Worm (Caenorhabditis elegans) whole organism, L4/young adult: ENCODE measurements around the gene ndub-11.

Source experiments
- W03F9.2 ChIP-seq: fragments of 150-350 bp; optimal IDR thresholded peaks from 2 replicates; lab custom pipeline; 2014; ENCODE audit warnings: missing biosample characterization, missing genetic modification characterization
- dao-5 ChIP-seq: sonication (generic microtip); optimal IDR thresholded peaks from 2 replicates; lab custom pipeline; 2016; ENCODE audit warnings: missing genotype, missing genetic modification characterization, moderate library complexity, missing compliant biosample characterization
- him-1 ChIP-seq: sonication (generic microtip); optimal IDR thresholded peaks from 2 replicates; lab custom pipeline; 2016; ENCODE audit warnings: missing genotype, missing genetic modification reagents, missing genetic modification characterization, missing compliant biosample characterization

- TF ChIP-seq him-1 (tag; lab: Kevin White, UChicago) (no peak), W03F9.2 (tag; lab: Kevin White, UChicago) (no peak), dao-5 (tag; lab: Kevin White, UChicago) (no peak)
Measured at ce11 chrIV:8080782-8081181, 49.2 kb downstream of the ndub-11 start.
